Fruit fly (Drosophila melanogaster) whole organism, prepupa: ENCODE results near the gene CG15544.
A peak's percentile ranks its signal among the peaks of the same experiment; 100 is the strongest.

Experiments
- Blimp-1 ChIP-seq: fragments of 200-800 bp; sonication (Bioruptor generic); optimal IDR thresholded peaks from 3 replicates; lab custom pipeline; 2017; ENCODE audit warnings: missing biosample characterization, missing genetic modification characterization, mild to moderate bottlenecking, moderate library complexity, missing genetic modification reagents
- CG10631 ChIP-seq: fragments of 200-800 bp; sonication (Bioruptor generic); optimal IDR thresholded peaks from 2 replicates; lab custom pipeline; 2016; ENCODE audit warnings: missing biosample characterization, missing genetic modification characterization
- CG10669 ChIP-seq: fragments of 200-800 bp; sonication (Bioruptor generic); optimal IDR thresholded peaks from 3 replicates; lab custom pipeline; 2018; ENCODE audit warnings: missing biosample characterization, mild to moderate bottlenecking, missing genetic modification characterization, moderate library complexity
- CG11294 ChIP-seq: fragments of 200-800 bp; sonication (Bioruptor generic); IDR thresholded peaks from 2 replicates; pipeline ENCODE4 v1.3.6; 2022; ENCODE audit warnings: missing biosample characterization, missing genetic modification characterization
- CG11762 ChIP-seq: fragments of 200-800 bp; sonication (Bioruptor generic); optimal IDR thresholded peaks from 3 replicates; lab custom pipeline; 2016; ENCODE audit warnings: missing biosample characterization, missing genetic modification characterization; ENCODE audit not compliant: insufficient read depth
- CG11902 ChIP-seq: fragments of 200-800 bp; sonication (Bioruptor generic); optimal IDR thresholded peaks from 3 replicates; lab custom pipeline; 2016; ENCODE audit warnings: missing biosample characterization, missing genetic modification characterization
- CG15336 ChIP-seq: fragments of 200-800 bp; sonication (Bioruptor generic); IDR thresholded peaks from 2 replicates; pipeline ENCODE4 v1.3.6; 2022; ENCODE audit warnings: missing biosample characterization, missing genetic modification characterization
- CG16779 ChIP-seq: fragments of 200-800 bp; sonication (Bioruptor generic); optimal IDR thresholded peaks from 3 replicates; lab custom pipeline; 2017; ENCODE audit warnings: missing biosample characterization, mild to moderate bottlenecking, missing genetic modification characterization
- CG3032 ChIP-seq: fragments of 200-800 bp; optimal IDR thresholded peaks from 2 replicates; lab custom pipeline; 2019; ENCODE audit warnings: missing biosample characterization, mild to moderate bottlenecking, missing genetic modification characterization, moderate library complexity
- CG31627 ChIP-seq: fragments of 200-800 bp; sonication (Bioruptor generic); optimal IDR thresholded peaks from 3 replicates; lab custom pipeline; 2016; ENCODE audit warnings: missing biosample characterization, missing genetic modification characterization
- CG32006 ChIP-seq: fragments of 200-800 bp; sonication (Bioruptor generic); optimal IDR thresholded peaks from 3 replicates; lab custom pipeline; 2017; ENCODE audit warnings: missing biosample characterization, mild to moderate bottlenecking, missing genetic modification characterization
- CG3919 ChIP-seq: fragments of 200-800 bp; sonication (Bioruptor generic); optimal IDR thresholded peaks from 3 replicates; lab custom pipeline; 2016; ENCODE audit warnings: missing biosample characterization, missing genetic modification characterization
- CG4318 ChIP-seq: fragments of 200-800 bp; sonication (Bioruptor generic); optimal IDR thresholded peaks from 3 replicates; lab custom pipeline; 2017; ENCODE audit warnings: missing biosample characterization, mild to moderate bottlenecking, missing genetic modification characterization
- CG6276 ChIP-seq: fragments of 200-800 bp; sonication (Bioruptor generic); optimal IDR thresholded peaks from 2 replicates; lab custom pipeline; 2017; ENCODE audit warnings: missing biosample characterization, mild to moderate bottlenecking, missing genetic modification characterization
- CG6792 ChIP-seq: fragments of 200-800 bp; sonication (Bioruptor generic); optimal IDR thresholded peaks from 3 replicates; lab custom pipeline; 2016; ENCODE audit warnings: missing biosample characterization, missing genetic modification characterization
- CG6808 ChIP-seq: fragments of 200-800 bp; sonication (Bioruptor generic); optimal IDR thresholded peaks from 3 replicates; lab custom pipeline; 2017; ENCODE audit warnings: missing biosample characterization, missing genetic modification characterization, mild to moderate bottlenecking, moderate library complexity, missing genetic modification reagents
- CG6854 ChIP-seq: fragments of 200-800 bp; sonication (Bioruptor generic); optimal IDR thresholded peaks from 2 replicates; lab custom pipeline; 2017; ENCODE audit warnings: missing biosample characterization, mild to moderate bottlenecking, missing genetic modification characterization
- CG7368 ChIP-seq: fragments of 200-800 bp; sonication (Bioruptor generic); optimal IDR thresholded peaks from 3 replicates; lab custom pipeline; 2016; ENCODE audit warnings: missing biosample characterization, missing genetic modification characterization
- CG8119 ChIP-seq: fragments of 200-800 bp; sonication (Bioruptor generic); IDR thresholded peaks from 3 replicates; pipeline ENCODE4 v1.3.6; 2022; ENCODE audit warnings: missing biosample characterization, missing genetic modification characterization
- CG8319 ChIP-seq: fragments of 200-800 bp; sonication (Bioruptor generic); optimal IDR thresholded peaks from 3 replicates; lab custom pipeline; 2016; ENCODE audit warnings: missing biosample characterization, missing genetic modification characterization
- CG8632 ChIP-seq: fragments of 200-800 bp; sonication (Bioruptor generic); optimal IDR thresholded peaks from 3 replicates; lab custom pipeline; 2016; ENCODE audit warnings: missing biosample characterization, missing genetic modification characterization
- CG9139 ChIP-seq: fragments of 200-800 bp; sonication (Bioruptor generic); optimal IDR thresholded peaks from 3 replicates; lab custom pipeline; 2017; ENCODE audit warnings: missing biosample characterization, mild to moderate bottlenecking, missing genetic modification characterization
- Eip75B ChIP-seq: fragments of 200-800 bp; sonication (Bioruptor generic); optimal IDR thresholded peaks from 3 replicates; lab custom pipeline; 2016; ENCODE audit warnings: missing biosample characterization, missing genetic modification characterization
- Eip78C ChIP-seq: fragments of 200-800 bp; sonication (Bioruptor generic); peaks from one replicate; lab custom pipeline; 2016; ENCODE audit warnings: missing biosample characterization, missing genetic modification characterization
- Eip93F ChIP-seq: fragments of 200-800 bp; sonication (Bioruptor generic); optimal IDR thresholded peaks from 2 replicates; lab custom pipeline; 2016; ENCODE audit warnings: missing biosample characterization, mild to moderate bottlenecking, missing genetic modification characterization
- Ets21C ChIP-seq: fragments of 200-800 bp; sonication (Bioruptor generic); optimal IDR thresholded peaks from 3 replicates; lab custom pipeline; 2016; ENCODE audit warnings: missing biosample characterization, missing genetic modification characterization
- Ets96B ChIP-seq: fragments of 200-800 bp; optimal IDR thresholded peaks from 2 replicates; lab custom pipeline; 2019; ENCODE audit warnings: missing biosample characterization, mild to moderate bottlenecking, missing genetic modification characterization, moderate library complexity
- Gug ChIP-seq: fragments of 200-800 bp; sonication (Bioruptor generic); IDR thresholded peaks from 2 replicates; pipeline ENCODE4 v1.3.6; 2022; ENCODE audit warnings: missing biosample characterization, missing genetic modification characterization
- Hr38 ChIP-seq: sonication (Bioruptor generic); optimal IDR thresholded peaks from 2 replicates; lab custom pipeline; 2016; ENCODE audit warnings: missing biosample characterization, missing genetic modification characterization
- Hr39 ChIP-seq: fragments of 200-800 bp; sonication (Bioruptor generic); optimal IDR thresholded peaks from 2 replicates; lab custom pipeline; 2016; ENCODE audit warnings: missing biosample characterization, missing genetic modification characterization
- Hr4 ChIP-seq: fragments of 200-800 bp; sonication (Bioruptor generic); optimal IDR thresholded peaks from 3 replicates; lab custom pipeline; 2016; ENCODE audit warnings: missing biosample characterization, missing genetic modification characterization
- Lpt ChIP-seq: fragments of 200-800 bp; sonication (Bioruptor generic); optimal IDR thresholded peaks from 3 replicates; lab custom pipeline; 2016; ENCODE audit warnings: missing biosample characterization, missing genetic modification characterization
- Met ChIP-seq: fragments of 200-800 bp; sonication (Bioruptor generic); optimal IDR thresholded peaks from 3 replicates; lab custom pipeline; 2016; ENCODE audit warnings: missing biosample characterization, missing genetic modification characterization
- Smox ChIP-seq: fragments of 200-800 bp; sonication (Bioruptor generic); optimal IDR thresholded peaks from 3 replicates; lab custom pipeline; 2016; ENCODE audit warnings: missing biosample characterization, missing genetic modification characterization
- Sox102F ChIP-seq: fragments of 200-800 bp; sonication (Bioruptor generic); optimal IDR thresholded peaks from 2 replicates; lab custom pipeline; 2016; ENCODE audit warnings: missing biosample characterization, mild to moderate bottlenecking, missing genetic modification characterization
- Sox15 ChIP-seq: fragments of 200-800 bp; sonication (Bioruptor generic); optimal IDR thresholded peaks from 3 replicates; lab custom pipeline; 2016; ENCODE audit warnings: missing biosample characterization, missing genetic modification characterization
- achi ChIP-seq: fragments of 200-800 bp; sonication (Bioruptor generic); optimal IDR thresholded peaks from 3 replicates; lab custom pipeline; 2016; ENCODE audit warnings: missing biosample characterization, missing genetic modification characterization
- acj6 ChIP-seq: fragments of 200-800 bp; sonication (Bioruptor generic); optimal IDR thresholded peaks from 3 replicates; lab custom pipeline; 2016; ENCODE audit warnings: missing biosample characterization, missing genetic modification characterization
- dac ChIP-seq: fragments of 200-800 bp; sonication (Bioruptor generic); optimal IDR thresholded peaks from 2 replicates; lab custom pipeline; 2017; ENCODE audit warnings: missing biosample characterization, mild to moderate bottlenecking, missing genetic modification characterization
- dsx ChIP-seq: fragments of 200-800 bp; optimal IDR thresholded peaks from 3 replicates; lab custom pipeline; 2019; ENCODE audit warnings: missing biosample characterization, mild to moderate bottlenecking, missing genetic modification characterization, moderate library complexity; ENCODE audit not compliant: poor library complexity, severe bottlenecking
- eg ChIP-seq: fragments of 200-800 bp; sonication (Bioruptor generic); IDR thresholded peaks from 3 replicates; pipeline ENCODE4 v1.3.6; 2022; ENCODE audit warnings: missing biosample characterization, missing genetic modification characterization
- esn ChIP-seq: fragments of 200-800 bp; sonication (Bioruptor generic); optimal IDR thresholded peaks from 2 replicates; lab custom pipeline; 2016; ENCODE audit warnings: missing biosample characterization, mild to moderate bottlenecking, missing genetic modification characterization, moderate library complexity
- fd85E ChIP-seq: fragments of 200-800 bp; sonication (Bioruptor generic); optimal IDR thresholded peaks from 3 replicates; lab custom pipeline; 2016; ENCODE audit warnings: missing biosample characterization, missing genetic modification characterization
- fkh ChIP-seq: fragments of 200-800 bp; sonication (Bioruptor generic); optimal IDR thresholded peaks from 3 replicates; lab custom pipeline; 2017; ENCODE audit warnings: missing biosample characterization, mild to moderate bottlenecking, missing genetic modification characterization, moderate library complexity
- net ChIP-seq: fragments of 200-800 bp; sonication (Bioruptor generic); optimal IDR thresholded peaks from 3 replicates; lab custom pipeline; 2016; ENCODE audit warnings: missing biosample characterization, missing genetic modification characterization
- pdm3 ChIP-seq: fragments of 200-800 bp; sonication (Bioruptor generic); optimal IDR thresholded peaks from 3 replicates; lab custom pipeline; 2016; ENCODE audit warnings: missing biosample characterization, missing genetic modification characterization
- spab ChIP-seq: fragments of 200-800 bp; sonication (Bioruptor generic); optimal IDR thresholded peaks from 2 replicates; lab custom pipeline; 2017; ENCODE audit warnings: missing biosample characterization, mild to moderate bottlenecking, missing genetic modification characterization, missing genetic modification reagents
- ss ChIP-seq, 2 experiments: fragments of 200-800 bp; sonication (Bioruptor generic); optimal IDR thresholded peaks; 2 replicates in 1 of 2; 3 replicates in 1 of 2; lab custom pipeline; 2017 to 2018; ENCODE audit warnings: mild to moderate bottlenecking in 2 of 2, missing biosample characterization in 2 of 2, missing genetic modification characterization in 2 of 2, moderate library complexity in 1 of 2
- topi ChIP-seq: fragments of 200-800 bp; sonication (Bioruptor generic); optimal IDR thresholded peaks from 3 replicates; lab custom pipeline; 2016; ENCODE audit warnings: missing biosample characterization, missing genetic modification characterization
- vri ChIP-seq: fragments of 200-800 bp; sonication (Bioruptor generic); optimal IDR thresholded peaks from 3 replicates; lab custom pipeline; 2016; ENCODE audit warnings: missing biosample characterization, mild to moderate bottlenecking, missing genetic modification characterization

CG15544 gene

dm6 chr3R:30803815-30804515 lies 23.7 kb upstream of the CG15544 start:
- TF ChIP-seq eg (GFP tag; lab: Robert Waterston, UW), result peak; percentile 67; the same call in 2 of the 3 replicates
- TF ChIP-seq Eip75B (GFP tag; lab: Kevin White, UChicago), result peak; percentile 79
- peak; percentile 90 for TF ChIP-seq Hr4 (GFP tag; lab: Kevin White, UChicago)
- TF ChIP-seq CG32006 (GFP tag; lab: Kevin White, UChicago), result peak; percentile 94
- TF ChIP-seq spab (GFP tag; lab: Kevin White, UChicago), result peak; percentile 83
- TF ChIP-seq CG3919 (GFP tag; lab: Kevin White, UChicago), result peak; percentile 83
- peak; percentile 66 for TF ChIP-seq Sox102F (GFP tag; lab: Kevin White, UChicago)
- no peak for TF ChIP-seq CG6854 (GFP tag; lab: Kevin White, UChicago)
- TF ChIP-seq Lpt (GFP tag; lab: Kevin White, UChicago), result peak; percentile 68
- TF ChIP-seq CG31627, result peak; percentile 85
- TF ChIP-seq Met, result peak; percentile 69
- peak; percentile 82 for TF ChIP-seq CG3032 (tag; lab: Kevin White, UChicago)
- TF ChIP-seq vri, result peak; percentile 22
- peak; percentile 86 for TF ChIP-seq topi (GFP tag; lab: Kevin White, UChicago)
- TF ChIP-seq ss (GFP tag; optimal IDR thresholded peaks at IDR 0.05; lab: Kevin White, UChicago), result peak; percentile 57 to 79
- peak; percentile 84 for TF ChIP-seq CG6808 (GFP tag; lab: Kevin White, UChicago)
- peak; percentile 86 for TF ChIP-seq CG11902 (GFP tag; lab: Kevin White, UChicago)
- peak; percentile 82 for TF ChIP-seq CG6276 (GFP tag; lab: Kevin White, UChicago)
- peak; percentile 66 for TF ChIP-seq Smox
- peak; percentile 65 for TF ChIP-seq CG11762 (GFP tag; lab: Kevin White, UChicago)
- TF ChIP-seq CG9139 (GFP tag; lab: Kevin White, UChicago), result peak; percentile 35
- TF ChIP-seq CG10631 (GFP tag; lab: Kevin White, UChicago), result peak; percentile 86
- peak; percentile 67 for TF ChIP-seq net (GFP tag; lab: Kevin White, UChicago)
- peak; percentile 84 for TF ChIP-seq Sox15
- peak; percentile 87 for TF ChIP-seq CG15336 (GFP tag; lab: Robert Waterston, UW)
- TF ChIP-seq Ets96B (tag; lab: Kevin White, UChicago), result peak; percentile 72
- no peak for TF ChIP-seq Hr38 (GFP tag; lab: Kevin White, UChicago)
- peak; percentile 44 for TF ChIP-seq CG16779
- TF ChIP-seq CG7368 (GFP tag; lab: Kevin White, UChicago), result peak; percentile 79
- TF ChIP-seq Eip93F (GFP tag; lab: Kevin White, UChicago), result no peak
- peak; percentile 85 for TF ChIP-seq Hr39 (GFP tag; lab: Kevin White, UChicago)
- peak; percentile 52 for TF ChIP-seq dsx (GFP tag; lab: Kevin White, UChicago)
- TF ChIP-seq CG8632 (GFP tag; lab: Kevin White, UChicago), result peak; percentile 87
- TF ChIP-seq Gug (GFP tag; lab: Robert Waterston, UW), result peak; percentile 62
- TF ChIP-seq Eip78C (GFP tag; lab: Kevin White, UChicago), result peak; percentile 91
- peak; percentile 75 for TF ChIP-seq CG6792 (GFP tag; lab: Kevin White, UChicago)
- TF ChIP-seq Ets21C (GFP tag; lab: Kevin White, UChicago), result peak; percentile 62
- TF ChIP-seq Blimp-1 (GFP tag; lab: Kevin White, UChicago), result peak; percentile 42
- TF ChIP-seq esn (GFP tag; lab: Kevin White, UChicago), result peak; percentile 86
- peak; percentile 80 for TF ChIP-seq acj6 (GFP tag; lab: Kevin White, UChicago)
- peak; percentile 73 for TF ChIP-seq dac (GFP tag; lab: Kevin White, UChicago)
- TF ChIP-seq fkh (GFP tag; lab: Kevin White, UChicago), result no peak
- peak; percentile 79 for TF ChIP-seq CG10669 (GFP tag; lab: Kevin White, UChicago)
- peak; percentile 84 for TF ChIP-seq achi
- peak; percentile 68; the same call in 1 of the 2 replicates for TF ChIP-seq CG11294 (GFP tag; lab: Robert Waterston, UW)
- TF ChIP-seq CG8319 (GFP tag; lab: Kevin White, UChicago), result peak; percentile 57
- peak; percentile 87 for TF ChIP-seq CG4318 (GFP tag; lab: Kevin White, UChicago)
- TF ChIP-seq pdm3 (GFP tag; lab: Kevin White, UChicago), result peak; percentile 79
- peak; percentile 87 for TF ChIP-seq CG8119 (GFP tag; lab: Robert Waterston, UW)
- TF ChIP-seq fd85E (GFP tag; lab: Kevin White, UChicago), result no peak
